Fruit fly (Drosophila melanogaster): ENCODE data around the gene Trax.

dm6 chr3R:15350993-15351426 is 10.5 kb upstream of the Trax start, which contains the start of the genes Trs33 and Tmtc4:
- TF ChIP-seq CTCF (optimal IDR thresholded peaks at IDR 0.05), result no peak
- TF ChIP-seq CG8478 (optimal IDR thresholded peaks at IDR 0.05), result no peak

Data from S2 (cell line).